Worm (Caenorhabditis elegans): ENCODE results near the gene str-18.
"Not testable (repeated sequence)": the region's sequence is repeated elsewhere in the genome, so short reads cannot be mapped to it uniquely, and the experiment has no call there.

str-18 gene

DNA sequence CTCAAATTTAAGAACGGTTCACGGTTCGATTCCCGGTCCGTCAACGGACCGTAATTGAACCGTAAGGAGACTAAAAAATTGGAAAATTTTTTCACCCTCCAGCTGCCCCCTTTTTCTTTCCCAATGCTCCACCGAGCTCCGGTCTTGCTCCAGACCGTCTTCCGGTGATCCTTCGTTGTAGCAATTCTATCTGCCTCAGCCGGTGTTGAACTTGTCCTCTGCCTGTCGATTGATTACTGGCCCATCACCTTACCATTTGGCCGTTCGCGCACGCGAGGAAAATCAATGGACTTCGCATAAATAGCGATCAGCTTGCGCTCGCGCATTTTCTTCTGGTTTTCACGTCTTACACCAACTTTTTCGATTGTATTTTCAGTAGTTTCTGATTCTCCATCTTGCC lies 25.6 kb upstream of the str-18 start:
- not testable (repeated sequence) for TF ChIP-seq rpc-1 (optimal IDR thresholded peaks at IDR 0.05); cebp-1 (tag; optimal IDR thresholded peaks at IDR 0.05)
- TF ChIP-seq rpc-1 (tag; optimal IDR thresholded peaks at IDR 0.05): peak; percentile 61
- peak; percentile 69 for TF ChIP-seq hsf-1 (GFP tag; IDR thresholded peaks at IDR 0.05)
- peak; percentile 80 for TF ChIP-seq ztf-18 (tag; optimal IDR thresholded peaks at IDR 0.05)
- peak; percentile 84 for TF ChIP-seq Y53G8AR.9 (GFP tag; conservative IDR thresholded peaks at IDR 0.05)
- peak; percentile 39 for TF ChIP-seq madf-8 (GFP tag; conservative IDR thresholded peaks at IDR 0.05)
- TF ChIP-seq rcor-1 (GFP tag; IDR thresholded peaks at IDR 0.05): peak; percentile 80
- TF ChIP-seq egl-18 (GFP tag; IDR thresholded peaks at IDR 0.05): 0 out of 2 replicates have a peak, but pooled peaks have one; percentile 29
- peak; percentile 65 for TF ChIP-seq hmg-1.2 (GFP tag; IDR thresholded peaks at IDR 0.05)
- TF ChIP-seq ceh-58 (GFP tag; IDR thresholded peaks at IDR 0.05): peak; percentile 91
- 0 out of 2 replicates have a peak, but pooled peaks have one; percentile 35 for TF ChIP-seq attf-3 (GFP tag; conservative IDR thresholded peaks at IDR 0.05)
- TF ChIP-seq B0019.2 (GFP tag; conservative IDR thresholded peaks at IDR 0.05): peak; percentile 53
- TF ChIP-seq cebp-2 (GFP tag; IDR thresholded peaks at IDR 0.05): peak; percentile 94; the same call in 1 of the 2 replicates
- TF ChIP-seq mes-4 (tag; optimal IDR thresholded peaks at IDR 0.05): peak; percentile 22
- TF ChIP-seq attf-6 (GFP tag; IDR thresholded peaks at IDR 0.05): peak; percentile 89
- peak; percentile 83 for TF ChIP-seq dox-1 (GFP tag; IDR thresholded peaks at IDR 0.05)
- TF ChIP-seq pbrm-1 (GFP tag; IDR thresholded peaks at IDR 0.05): peak; percentile 76
- TF ChIP-seq tbp1 (GFP tag; optimal IDR thresholded peaks at IDR 0.05): peak; percentile 82
- TF ChIP-seq D2030.7 (GFP tag; IDR thresholded peaks at IDR 0.05): peak; percentile 89
- 0 out of 2 replicates have a peak, but pooled peaks have one; percentile 60 for TF ChIP-seq sea-2 (GFP tag; IDR thresholded peaks at IDR 0.05)
- peak; percentile 85 for TF ChIP-seq ekl-4 (GFP tag; IDR thresholded peaks at IDR 0.05)
- TF ChIP-seq F33H1.4 (GFP tag; IDR thresholded peaks at IDR 0.05): peak; percentile 27; the same call in 1 of the 2 replicates
- TF ChIP-seq die-1 (tag; optimal IDR thresholded peaks at IDR 0.05): peak; percentile 28
- TF ChIP-seq F37B4.10 (GFP tag; IDR thresholded peaks at IDR 0.05): peak; percentile 89; the same call in 1 of the 2 replicates
- TF ChIP-seq ztf-25 (GFP tag; IDR thresholded peaks at IDR 0.05): peak; percentile 72; the same call in 1 of the 2 replicates
- TF ChIP-seq bed-1 (GFP tag; IDR thresholded peaks at IDR 0.05): peak; percentile 84; the same call in 1 of the 2 replicates
- TF ChIP-seq hmg-20 (GFP tag; IDR thresholded peaks at IDR 0.05): peak; percentile 75
- peak; percentile 86; the same call in 1 of the 2 replicates for TF ChIP-seq nhr-120 (GFP tag; IDR thresholded peaks at IDR 0.05)
- peak; percentile 69; the same call in 1 of the 2 replicates for TF ChIP-seq Y95B8A.8 (GFP tag; IDR thresholded peaks at IDR 0.05)
- peak; percentile 59 for TF ChIP-seq cebp-1 (GFP tag; IDR thresholded peaks at IDR 0.05)
- TF ChIP-seq ceh-91 (GFP tag; IDR thresholded peaks at IDR 0.05): 0 out of 2 replicates have a peak, but pooled peaks have one; percentile 19
- TF ChIP-seq hrde-1 (tag; optimal IDR thresholded peaks at IDR 0.05; ENCODE audit: borderline replicate concordance): peak; percentile 17
- peak; percentile 76 for TF ChIP-seq Y53F4B.3 (GFP tag; IDR thresholded peaks at IDR 0.05)
- TF ChIP-seq C17E4.6 (GFP tag; IDR thresholded peaks at IDR 0.05): peak; percentile 84
- peak; percentile 87 for TF ChIP-seq nfyb-1 (GFP tag; IDR thresholded peaks at IDR 0.05)
- peak; percentile 74 for TF ChIP-seq F39B2.1 (GFP tag; IDR thresholded peaks at IDR 0.05)
- TF ChIP-seq B0261.1 (tag; optimal IDR thresholded peaks at IDR 0.05): peak; percentile 60
- peak; percentile 81 for TF ChIP-seq madf-3 (GFP tag; IDR thresholded peaks at IDR 0.05)
- peak; percentile 66 for TF ChIP-seq Y56A3A.18 (GFP tag; IDR thresholded peaks at IDR 0.05)
- 0 out of 2 replicates have a peak, but pooled peaks have one; percentile 37 for TF ChIP-seq lir-1 (GFP tag; conservative IDR thresholded peaks at IDR 0.05)
- peak; percentile 41; the same call in 1 of the 2 replicates for TF ChIP-seq egrh-3 (GFP tag; IDR thresholded peaks at IDR 0.05)
- TF ChIP-seq aptf-3 (GFP tag; IDR thresholded peaks at IDR 0.05): peak; percentile 95; the same call in 1 of the 2 replicates
- peak; percentile 85 for TF ChIP-seq bed-2 (GFP tag; IDR thresholded peaks at IDR 0.05)
- 0 out of 2 replicates have a peak, but pooled peaks have one; percentile 40 for TF ChIP-seq ceh-40 (GFP tag; IDR thresholded peaks at IDR 0.05)
- peak; percentile 52 for TF ChIP-seq lin-54 (GFP tag; optimal IDR thresholded peaks at IDR 0.05)
- peak; percentile 19 for TF ChIP-seq nhr-90 (tag; optimal IDR thresholded peaks at IDR 0.05)
- 0 out of 2 replicates have a peak, but pooled peaks have one; percentile 30 for TF ChIP-seq B0336.3 (GFP tag; IDR thresholded peaks at IDR 0.05)
- peak; percentile 74 for TF ChIP-seq ceh-100 (GFP tag; IDR thresholded peaks at IDR 0.05)
